Fruit fly (Drosophila melanogaster): Measurements from ENCODE around the gene CG13082.

Gene CG13082

dm6 chr2L:19533247-19533646 lies 5.0 kb upstream of the CG13082 start, which contains the start of gene CG33116 (continued):
- TF ChIP-seq CG8388 (GFP tag; optimal IDR thresholded peaks at IDR 0.05) = peak; percentile 77
- TF ChIP-seq CG4617 (GFP tag; optimal IDR thresholded peaks at IDR 0.05; ENCODE audit: borderline replicate concordance) = peak; percentile 71
- peak; percentile 44 for TF ChIP-seq Lhr (GFP tag; optimal IDR thresholded peaks at IDR 0.05)
- no peak for TF ChIP-seq esg (GFP tag; conservative IDR thresholded peaks at IDR 0.05)
- no peak for TF ChIP-seq wor (GFP tag; IDR thresholded peaks at IDR 0.05)
- peak; percentile 61 for TF ChIP-seq p53 (GFP tag; optimal IDR thresholded peaks at IDR 0.05)
- TF ChIP-seq crol (GFP tag; IDR thresholded peaks at IDR 0.05) = no peak
- TF ChIP-seq Dip3 (GFP tag; optimal IDR thresholded peaks at IDR 0.05) = peak; percentile 85
- peak in 1 of 3 experiments; percentile 85 for TF ChIP-seq lola (GFP tag; optimal IDR thresholded peaks at IDR 0.05)
- peak; percentile 86 for TF ChIP-seq CG17829 (tag; optimal IDR thresholded peaks at IDR 0.05)
- peak; percentile 82 for TF ChIP-seq repo (GFP tag; optimal IDR thresholded peaks at IDR 0.05)
- peak; percentile 80 for TF ChIP-seq CoRest (tag; optimal IDR thresholded peaks at IDR 0.05)
- TF ChIP-seq hkb (optimal IDR thresholded peaks at IDR 0.05) = peak; percentile 3
- peak; percentile 79 for TF ChIP-seq hkb (GFP tag; IDR thresholded peaks at IDR 0.05)
- TF ChIP-seq D19A (tag; optimal IDR thresholded peaks at IDR 0.05) = peak; percentile 75

DNA sequence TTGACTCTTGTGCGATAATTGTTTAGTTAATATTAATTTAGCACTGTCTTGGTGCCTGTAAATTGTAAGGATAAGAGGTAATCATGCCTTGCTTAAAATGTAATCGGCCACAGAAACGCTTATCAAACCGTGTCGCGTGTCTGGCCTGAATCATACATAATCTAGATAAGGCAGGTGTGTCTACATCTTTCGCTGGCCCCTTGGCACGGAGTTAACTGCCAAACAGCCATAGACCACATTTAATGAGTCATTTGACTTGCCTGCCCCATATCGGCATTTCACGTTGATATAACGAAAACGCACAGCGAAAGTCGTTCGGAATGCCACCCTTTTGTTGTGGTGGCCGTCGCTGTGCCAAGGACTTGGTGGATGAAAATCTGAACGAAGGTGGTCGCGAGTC lies 3.0 kb upstream of the CG13082 start, which contains the start of gene CG31697:
TSS of gene CG31697 (plus strand) at position 215 of the 400 bp plus-strand sequence.
- TF ChIP-seq sd (tag; optimal IDR thresholded peaks at IDR 0.05) (peak; percentile 69), Hey (tag; optimal IDR thresholded peaks at IDR 0.05) (peak; percentile 68), CG1602 (GFP tag; optimal IDR thresholded peaks at IDR 0.05) (no peak), sens (GFP tag) (peak; percentile 56), CG34376 (GFP tag; optimal IDR thresholded peaks at IDR 0.05) (peak; percentile 35), nerfin-1 (tag; optimal IDR thresholded peaks at IDR 0.05) (peak; percentile 76), Pdp1 (GFP tag; optimal IDR thresholded peaks at IDR 0.05) (peak in 1 of 2 experiments; percentile 8), chinmo (GFP tag; IDR thresholded peaks at IDR 0.05; ENCODE audit: partially characterized antibody) (no peak), exex (tag; optimal IDR thresholded peaks at IDR 0.05) (peak; percentile 78), grn (GFP tag; optimal IDR thresholded peaks at IDR 0.05) (peak; percentile 21), Fer3 (tag; optimal IDR thresholded peaks at IDR 0.05) (no peak), CG2129 (GFP tag; IDR thresholded peaks at IDR 0.05; ENCODE audit: partially characterized antibody) (no peak), sug (tag; optimal IDR thresholded peaks at IDR 0.05) (peak; percentile 58), Med (GFP tag) (peak; percentile 43), cwo (GFP tag; optimal IDR thresholded peaks at IDR 0.05) (peak; percentile 75)

- TF ChIP-seq tup (GFP tag; optimal IDR thresholded peaks at IDR 0.05) (no peak), seq (GFP tag; IDR thresholded peaks at IDR 0.05) (no peak), CG4404 (GFP tag; IDR thresholded peaks at IDR 0.05) (no peak), Atf6 (GFP tag; IDR thresholded peaks at IDR 0.05) (no peak), ato (GFP tag; IDR thresholded peaks at IDR 0.05; ENCODE audit: partially characterized antibody) (no peak), CG8089 (GFP tag; optimal IDR thresholded peaks at IDR 0.05) (no peak), gro (GFP tag; optimal IDR thresholded peaks at IDR 0.05) (no peak), jigr1 (GFP tag; IDR thresholded peaks at IDR 0.05) (no peak), Chrac-16 (GFP tag; optimal IDR thresholded peaks at IDR 0.05) (no peak), pum (GFP tag; optimal IDR thresholded peaks at IDR 0.05) (no peak)
Measured at dm6 chr2L:19540307-19540706, 2.1 kb downstream of the CG13082 start, which contains the start of gene CG13081. CG13081 (plus strand) TSS chr2L:19540607.
